Worm (Caenorhabditis elegans) whole organism, early embryonic: Measurements from ENCODE around the gene tkr-2.
"Not testable (repeated sequence)": the region's sequence is repeated elsewhere in the genome, so short reads cannot be mapped to it uniquely, and the experiment has no call there.

ENCODE experiments used
- B0310.2 ChIP-seq: sonication (generic microtip); optimal IDR thresholded peaks from 2 replicates; lab custom pipeline; 2016; ENCODE audit warnings: mild to moderate bottlenecking, missing genetic modification characterization, missing compliant biosample characterization
- F13C5.2 ChIP-seq: sonication (generic microtip); optimal IDR thresholded peaks from 2 replicates; lab custom pipeline; 2017; ENCODE audit warnings: mild to moderate bottlenecking, missing genetic modification characterization, inconsistent platforms, missing compliant biosample characterization
- aly-1 ChIP-seq: sonication (generic microtip); optimal IDR thresholded peaks from 2 replicates; lab custom pipeline; 2016; ENCODE audit warnings: missing genetic modification characterization, missing compliant biosample characterization
- ama-1 ChIP-seq: fragments of 150-350 bp; optimal IDR thresholded peaks from 2 replicates; lab custom pipeline; 2014
- ceh-13 ChIP-seq: fragments of 200-800 bp; sonication (Bioruptor generic); optimal IDR thresholded peaks from 2 replicates; lab custom pipeline; 2018; ENCODE audit warnings: mild to moderate bottlenecking, missing genetic modification characterization, missing compliant biosample characterization
- ceh-36 ChIP-seq: sonication (generic microtip); optimal IDR thresholded peaks from 2 replicates; lab custom pipeline; 2016; ENCODE audit warnings: missing genetic modification characterization, inconsistent platforms, missing compliant biosample characterization
- ets-7 ChIP-seq: sonication (generic microtip); optimal IDR thresholded peaks from 2 replicates; lab custom pipeline; 2016; ENCODE audit warnings: missing genotype, missing genetic modification characterization, missing compliant biosample characterization
- flt-1 ChIP-seq: fragments of 200-800 bp; sonication (Bioruptor generic); IDR thresholded peaks from 2 replicates; pipeline ENCODE4 v1.3.6; 2022; ENCODE audit warnings: missing genetic modification characterization, missing compliant biosample characterization
- hmbx-1 ChIP-seq: sonication (generic microtip); optimal IDR thresholded peaks from 2 replicates; lab custom pipeline; 2016; ENCODE audit warnings: mild to moderate bottlenecking, missing genetic modification characterization, missing compliant biosample characterization
- hmg-4 ChIP-seq: fragments of 200-800 bp; sonication (Bioruptor generic); optimal IDR thresholded peaks from 2 replicates; lab custom pipeline; 2018; ENCODE audit warnings: mild to moderate bottlenecking, missing genetic modification characterization, missing compliant biosample characterization
- hnd-1 ChIP-seq: sonication (generic microtip); optimal IDR thresholded peaks from 2 replicates; lab custom pipeline; 2016; ENCODE audit warnings: missing genetic modification characterization, missing compliant biosample characterization
- pes-1 ChIP-seq: fragments of 200-800 bp; sonication (Bioruptor generic); IDR thresholded peaks from 2 replicates; pipeline ENCODE4 v1.3.6; 2022; ENCODE audit warnings: missing genetic modification reagents, missing genetic modification characterization, missing compliant biosample characterization
- scrt-1 ChIP-seq: fragments of 200-800 bp; sonication (Bioruptor generic); IDR thresholded peaks from 2 replicates; pipeline ENCODE4 v1.3.6; 2022; ENCODE audit warnings: missing genetic modification characterization, missing compliant biosample characterization
- sea-1 ChIP-seq: fragments of 200-800 bp; sonication (Bioruptor generic); conservative IDR thresholded peaks from 2 replicates; pipeline ENCODE4 v1.3.6; 2022; ENCODE audit warnings: missing genetic modification characterization, missing compliant biosample characterization
- tbx-11 ChIP-seq: fragments of 200-800 bp; sonication (Bioruptor generic); IDR thresholded peaks from 2 replicates; pipeline ENCODE4 v1.3.6; 2022; ENCODE audit warnings: missing genetic modification characterization, missing compliant biosample characterization
- tbx-37 ChIP-seq: fragments of 200-800 bp; sonication (Bioruptor generic); conservative IDR thresholded peaks from 2 replicates; pipeline ENCODE4 v1.3.6; 2022; ENCODE audit warnings: missing genetic modification reagents, missing genetic modification characterization, missing compliant biosample characterization
- tra-4 ChIP-seq: sonication (generic microtip); optimal IDR thresholded peaks from 2 replicates; lab custom pipeline; 2017; ENCODE audit warnings: missing genetic modification characterization, missing compliant biosample characterization

tkr-2 gene

DNA sequence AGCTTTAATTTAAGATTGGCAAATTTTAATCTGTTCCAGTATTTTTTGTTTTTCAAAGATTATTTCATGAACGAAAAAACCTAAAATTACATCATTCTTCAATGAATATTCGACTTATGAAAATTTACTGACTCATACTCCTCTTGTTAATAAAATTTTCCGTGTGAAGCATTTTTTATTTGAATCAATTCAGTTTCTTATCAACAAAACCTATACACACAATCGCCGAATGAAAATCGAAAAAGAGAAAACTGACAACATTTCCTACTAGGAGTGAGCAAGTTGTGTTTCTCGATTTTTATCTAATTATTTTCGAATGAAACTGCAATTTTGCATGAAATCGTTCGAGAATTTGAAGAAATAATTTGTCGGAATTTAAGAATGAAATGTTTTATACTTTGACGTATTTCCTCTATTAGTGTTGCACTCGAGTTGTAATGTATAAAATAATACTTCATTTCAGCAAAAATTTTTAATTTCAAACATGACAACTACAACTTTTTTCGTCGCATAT lies 28.7 kb downstream of the tkr-2 start, which contains the start of gene F58F9.4:
Gene F58F9.4 (plus strand): TSS at position 464 of the 514 bp plus-strand sequence.
- TF ChIP-seq pes-1 = no peak
- TF ChIP-seq hmg-4 = no peak
- TF ChIP-seq tra-4 = no peak

ce11 chrIV:6232769-6233290 lies 31.0 kb downstream of the tkr-2 start, which contains the start of gene F58F9.3:
Gene F58F9.3, plus strand, starts transcription at chrIV:6233240.
- TF ChIP-seq ama-1 (lab: Kevin White, UChicago) (no peak), aly-1 (tag; lab: Kevin White, UChicago) (no peak), hmg-4 (no peak), hmbx-1 (no peak), tra-4 (no peak), hnd-1 (no peak), ceh-36 (tag; lab: Kevin White, UChicago) (no peak), sea-1 (GFP tag; lab: Robert Waterston, UW) (no peak), tbx-11 (GFP tag; lab: Robert Waterston, UW) (no peak), tbx-37 (no peak), F13C5.2 (tag; lab: Kevin White, UChicago) (no peak)

- TF ChIP-seq ceh-36 (tag; lab: Kevin White, UChicago) = no peak
- TF ChIP-seq ets-7 (tag; lab: Kevin White, UChicago) = no peak
- TF ChIP-seq ama-1 (lab: Kevin White, UChicago) = no peak
- TF ChIP-seq tbx-11 (GFP tag; lab: Robert Waterston, UW) = no peak
- no peak for TF ChIP-seq hmbx-1
- no peak for TF ChIP-seq F13C5.2 (tag; lab: Kevin White, UChicago)
- no peak for TF ChIP-seq ceh-13
- no peak for TF ChIP-seq aly-1 (tag; lab: Kevin White, UChicago)
- TF ChIP-seq tra-4 = no peak
- no peak for TF ChIP-seq flt-1 (GFP tag; lab: Robert Waterston, UW)
- TF ChIP-seq tbx-37 = no peak
- TF ChIP-seq sea-1 (GFP tag; lab: Robert Waterston, UW) = no peak
Observed at ce11 chrIV:6237508-6238227, 35.8 kb downstream of the tkr-2 start, which contains the start of the genes F58F9.6 and F58F9.8. Gene F58F9.6, minus strand, starts transcription at chrIV:6237608. Gene F58F9.8, plus strand, starts transcription at chrIV:6238177.

DNA sequence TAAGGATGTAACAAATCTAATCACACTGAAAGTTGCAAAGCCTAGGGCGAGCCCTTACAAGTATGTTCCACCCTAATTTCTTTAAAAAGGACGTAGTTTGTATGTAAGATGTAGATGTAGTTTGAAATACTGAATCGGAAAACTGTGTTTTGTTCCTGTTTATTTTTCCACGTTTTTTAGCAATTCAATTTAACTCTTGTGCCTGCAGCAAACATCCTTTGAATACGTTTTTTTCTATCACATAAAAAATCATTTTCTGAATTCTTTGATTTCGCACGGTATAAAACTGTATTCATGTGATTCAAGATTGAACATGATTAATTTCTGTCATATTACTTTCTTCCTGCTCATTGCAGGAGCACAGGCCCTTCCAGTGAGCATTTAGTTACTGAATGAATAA lies 38.1 kb downstream of the tkr-2 start, which contains the start of gene F58F9.9:
Gene F58F9.9 (plus strand): TSS at position 301 of the 400 bp plus-strand sequence.
- no peak for TF ChIP-seq tbx-37
- TF ChIP-seq B0310.2 = no peak
- no peak for TF ChIP-seq pes-1
- TF ChIP-seq scrt-1 = no peak
- TF ChIP-seq tbx-11 (GFP tag; lab: Robert Waterston, UW) = no peak
- TF ChIP-seq hmbx-1 = no peak
- TF ChIP-seq ets-7 (tag; lab: Kevin White, UChicago) = no peak
- TF ChIP-seq hnd-1 = no peak
- no peak for TF ChIP-seq flt-1 (GFP tag; lab: Robert Waterston, UW)
- TF ChIP-seq tra-4 = no peak
- TF ChIP-seq aly-1 (tag; lab: Kevin White, UChicago) = no peak
- no peak for TF ChIP-seq sea-1 (GFP tag; lab: Robert Waterston, UW)
- no peak for TF ChIP-seq ceh-36 (tag; lab: Kevin White, UChicago)
- TF ChIP-seq hmg-4 = no peak
- no peak for TF ChIP-seq F13C5.2 (tag; lab: Kevin White, UChicago)
- no peak for TF ChIP-seq ceh-13
- no peak for TF ChIP-seq ama-1 (lab: Kevin White, UChicago)

ce11 chrIV:6248486-6248885 lies 46.6 kb downstream of the tkr-2 start, which contains the start of gene acox-3:
Gene acox-3, minus strand, starts transcription at chrIV:6248492.
- TF ChIP-seq hnd-1 (no peak), tbx-37 (no peak), tra-4 (no peak), flt-1 (GFP tag; lab: Robert Waterston, UW) (no peak), ama-1 (lab: Kevin White, UChicago) (no peak), pes-1 (no peak), B0310.2 (no peak), ceh-13 (no peak), scrt-1 (no peak), hmbx-1 (no peak), sea-1 (GFP tag; lab: Robert Waterston, UW) (no peak), ceh-36 (tag; lab: Kevin White, UChicago) (no peak), F13C5.2 (tag; lab: Kevin White, UChicago) (no peak), tbx-11 (GFP tag; lab: Robert Waterston, UW) (no peak), aly-1 (tag; lab: Kevin White, UChicago) (no peak), ets-7 (tag; lab: Kevin White, UChicago) (no peak), hmg-4 (no peak)

- TF ChIP-seq ceh-13 = no peak
Observed at ce11 chrIV:6249591-6249990, 47.7 kb downstream of the tkr-2 start, which contains the start of gene F58F9.1. Gene F58F9.1, plus strand, starts transcription at chrIV:6249841.

- TF ChIP-seq ceh-36 (tag; lab: Kevin White, UChicago); hmg-4; pes-1: not testable (repeated sequence)
Observed at ce11 chrIV:6253000-6253399, 51.1 kb downstream of the tkr-2 start, which contains the start of gene T13A10.2. Gene T13A10.2, plus strand, starts transcription at chrIV:6253300.

- TF ChIP-seq ama-1 (lab: Kevin White, UChicago) (no peak), pes-1 (no peak), tra-4 (no peak), sea-1 (GFP tag; lab: Robert Waterston, UW) (no peak), ceh-36 (tag; lab: Kevin White, UChicago) (no peak), aly-1 (tag; lab: Kevin White, UChicago) (no peak), ets-7 (tag; lab: Kevin White, UChicago) (no peak), tbx-11 (GFP tag; lab: Robert Waterston, UW) (no peak), tbx-37 (no peak), F13C5.2 (tag; lab: Kevin White, UChicago) (no peak), ceh-13 (no peak), flt-1 (GFP tag; lab: Robert Waterston, UW) (no peak), hnd-1 (no peak), hmg-4 (no peak), B0310.2 (no peak), scrt-1 (no peak)
Observed at ce11 chrIV:6254635-6255034, 52.8 kb downstream of the tkr-2 start, which contains the start of gene T13A10.64. Gene T13A10.64, plus strand, starts transcription at chrIV:6254935.
